Fruit fly (Drosophila melanogaster): ENCODE data around the gene comm2.

Gene comm2

DNA sequence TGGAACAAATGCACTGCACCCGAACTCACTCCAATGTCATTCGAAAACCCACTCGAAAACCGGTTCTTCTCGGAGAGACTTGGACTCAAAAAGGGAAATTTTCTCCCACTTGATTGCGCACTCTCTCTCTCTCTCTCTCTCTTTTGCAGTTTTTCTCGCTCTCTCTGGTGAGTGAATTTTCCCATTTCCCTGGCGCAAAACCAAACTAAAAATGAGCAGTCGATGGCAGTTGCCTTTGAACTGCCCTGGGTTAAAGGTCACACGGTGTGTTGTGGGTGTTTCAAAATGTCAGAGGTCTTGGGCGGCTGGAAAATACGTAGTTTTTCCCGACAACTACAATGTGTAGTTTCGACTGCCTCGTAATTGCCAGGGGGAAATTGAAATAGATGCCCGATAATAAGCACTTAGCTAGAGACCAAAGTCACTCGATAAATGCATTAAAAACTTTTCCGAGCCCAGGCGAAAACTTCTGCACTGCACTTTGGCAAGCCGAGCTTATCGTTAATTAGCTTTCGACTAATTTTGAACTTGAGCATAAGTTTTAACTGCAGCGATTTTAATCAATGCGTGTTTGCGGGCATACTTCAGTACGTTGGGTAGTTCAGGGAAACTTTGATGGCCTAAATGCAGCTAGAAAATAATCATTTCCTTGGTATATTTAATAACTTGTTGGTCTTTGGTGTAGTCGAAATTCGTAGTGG lies 29.8 kb upstream of the comm2 start (continued):
- TF ChIP-seq PHDP (tag; optimal IDR thresholded peaks at IDR 0.05) (peak; percentile 34), oc (tag; optimal IDR thresholded peaks at IDR 0.05) (peak; percentile 24), CG11247 (GFP tag; IDR thresholded peaks at IDR 0.05) (0 out of 2 replicates have a peak, but pooled peaks have one; percentile 14), peb (GFP tag; IDR thresholded peaks at IDR 0.05) (no peak), D19B (GFP tag; optimal IDR thresholded peaks at IDR 0.05) (no peak), Dll (GFP tag; IDR thresholded peaks at IDR 0.05; ENCODE audit: partially characterized antibody) (no peak), fd96Cb (tag; optimal IDR thresholded peaks at IDR 0.05) (no peak), CG6791 (GFP tag; IDR thresholded peaks at IDR 0.05; ENCODE audit: partially characterized antibody) (peak; percentile 72; the same call in 2 of the 3 replicates), Atf3 (GFP tag; optimal IDR thresholded peaks at IDR 0.05) (no peak), Dfd (GFP tag; optimal IDR thresholded peaks at IDR 0.05) (no peak), CG11456 (GFP tag; IDR thresholded peaks at IDR 0.05) (peak; percentile 18; the same call in 1 of the 3 replicates), CG8944 (GFP tag; optimal IDR thresholded peaks at IDR 0.05) (no peak), sr (GFP tag; IDR thresholded peaks at IDR 0.05) (0 out of 3 replicates have a peak, but pooled peaks have one; percentile 43), Side (GFP tag; optimal IDR thresholded peaks at IDR 0.05) (peak; percentile 28), H2.0 (GFP tag; IDR thresholded peaks at IDR 0.05) (no peak), Mes4 (GFP tag; optimal IDR thresholded peaks at IDR 0.05) (peak; percentile 27), ham (GFP tag; IDR thresholded peaks at IDR 0.05) (no peak), Drgx (GFP tag; IDR thresholded peaks at IDR 0.05) (0 out of 2 replicates have a peak, but pooled peaks have one; percentile 15), ac (GFP tag; optimal IDR thresholded peaks at IDR 0.05) (peak; percentile 26), trem (tag; optimal IDR thresholded peaks at IDR 0.05) (peak; percentile 36), zfh1 (GFP tag; IDR thresholded peaks at IDR 0.05) (peak; percentile 11; the same call in 1 of the 3 replicates), Dip2 (GFP tag; IDR thresholded peaks at IDR 0.05) (no peak), ara (GFP tag; IDR thresholded peaks at IDR 0.05) (0 out of 2 replicates have a peak, but pooled peaks have one; percentile 46), abd-A (tag; optimal IDR thresholded peaks at IDR 0.05) (peak; percentile 69), mld (GFP tag; IDR thresholded peaks at IDR 0.05; ENCODE audit: partially characterized antibody) (no peak), maf-S (GFP tag; optimal IDR thresholded peaks at IDR 0.05) (no peak), lov (optimal IDR thresholded peaks at IDR 0.05) (no peak), lov (GFP tag; IDR thresholded peaks at IDR 0.05) (peak; percentile 43; the same call in 1 of the 3 replicates), hkb (optimal IDR thresholded peaks at IDR 0.05) (peak; percentile 10), hkb (GFP tag; IDR thresholded peaks at IDR 0.05) (peak; percentile 63), Blimp-1 (GFP tag; optimal IDR thresholded peaks at IDR 0.05) (no peak), CG13123 (GFP tag; optimal IDR thresholded peaks at IDR 0.05) (no peak), emc (GFP tag; optimal IDR thresholded peaks at IDR 0.05) (no peak), C15 (GFP tag; IDR thresholded peaks at IDR 0.05) (no peak), prd (optimal IDR thresholded peaks at IDR 0.05) (no peak), prd (GFP tag; IDR thresholded peaks at IDR 0.05) (no peak), CG1832 (GFP tag; optimal IDR thresholded peaks at IDR 0.05) (no peak), CG6765 (GFP tag; optimal IDR thresholded peaks at IDR 0.05) (no peak), Pdp1 (GFP tag; optimal IDR thresholded peaks at IDR 0.05) (no peak), sqz (GFP tag; optimal IDR thresholded peaks at IDR 0.05) (peak; percentile 26), CG17359 (tag; optimal IDR thresholded peaks at IDR 0.05) (peak; percentile 1), CG30431 (GFP tag; optimal IDR thresholded peaks at IDR 0.05) (no peak), Trl (optimal IDR thresholded peaks at IDR 0.05) (peak; percentile 99), Trl (GFP tag; optimal IDR thresholded peaks at IDR 0.05) (peak; percentile 76), CG7745 (tag; optimal IDR thresholded peaks at IDR 0.05) (peak; percentile 8), GATAe (GFP tag; conservative IDR thresholded peaks at IDR 0.05) (no peak), HmgD (GFP tag; optimal IDR thresholded peaks at IDR 0.05) (no peak), CG6854 (GFP tag; optimal IDR thresholded peaks at IDR 0.05) (no peak), CG18764 (GFP tag; optimal IDR thresholded peaks at IDR 0.05) (no peak), CG12236 (GFP tag; optimal IDR thresholded peaks at IDR 0.05) (no peak), org-1 (GFP tag; optimal IDR thresholded peaks at IDR 0.05) (no peak)
